Worm (Caenorhabditis elegans): ENCODE data around the gene fkh-9.

The fkh-9 gene

ce11 chrX:3832059-3832641, 5.4 kb upstream of the fkh-9 start:
- TF ChIP-seq unc-42 (tag; optimal IDR thresholded peaks at IDR 0.05) (no peak), ref-2 (tag; optimal IDR thresholded peaks at IDR 0.05) (no peak), pag-3 (tag; optimal IDR thresholded peaks at IDR 0.05; ENCODE audit: borderline replicate concordance) (no peak), nhr-232 (tag; optimal IDR thresholded peaks at IDR 0.05) (no peak), hlh-30 (tag; optimal IDR thresholded peaks at IDR 0.05; ENCODE audit: insufficient read depth) (no peak), dve-1 (tag; optimal IDR thresholded peaks at IDR 0.05) (no peak), ceh-19 (GFP tag; optimal IDR thresholded peaks at IDR 0.05) (no peak), hlh-13 (GFP tag; optimal IDR thresholded peaks at IDR 0.05) (no peak), syd-9 (tag; optimal IDR thresholded peaks at IDR 0.05) (no peak), dmd-4 (tag; optimal IDR thresholded peaks at IDR 0.05; ENCODE audit: borderline replicate concordance) (no peak), nhr-11 (tag; optimal IDR thresholded peaks at IDR 0.05) (no peak), ceh-18 (tag; optimal IDR thresholded peaks at IDR 0.05) (no peak), tbx-7 (tag; optimal IDR thresholded peaks at IDR 0.05) (no peak), zip-5 (tag; optimal IDR thresholded peaks at IDR 0.05) (no peak), pat-9 (tag; optimal IDR thresholded peaks at IDR 0.05) (no peak), lin-11 (tag; optimal IDR thresholded peaks at IDR 0.05) (no peak), ceh-14 (tag; optimal IDR thresholded peaks at IDR 0.05) (no peak), sdc-2 (tag; optimal IDR thresholded peaks at IDR 0.05) (no peak)

DNA sequence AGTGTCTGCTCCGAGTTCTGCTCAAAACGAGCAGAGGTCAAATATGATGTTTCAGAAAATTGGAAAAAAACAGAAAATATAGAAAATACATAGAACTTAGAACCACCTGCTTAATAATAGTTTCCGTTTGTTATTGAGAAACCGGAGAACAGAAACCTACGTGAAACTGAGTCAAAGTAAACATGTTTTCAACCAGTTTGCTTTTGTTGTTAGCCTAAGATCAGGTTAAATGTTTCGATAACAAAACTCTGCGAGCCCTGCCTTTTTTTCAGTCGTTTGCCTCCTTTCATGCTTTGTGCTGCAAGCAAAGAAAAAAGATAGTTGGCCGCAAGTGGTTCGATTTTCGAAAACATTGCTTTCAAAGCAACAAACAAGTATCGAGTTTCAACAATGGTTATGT, 4.1 kb upstream of the fkh-9 start:
- TF ChIP-seq npax-4 (tag; optimal IDR thresholded peaks at IDR 0.05), result no peak
- no peak for TF ChIP-seq ceh-18 (tag; optimal IDR thresholded peaks at IDR 0.05)
- TF ChIP-seq sox-2 (GFP tag; IDR thresholded peaks at IDR 0.05), result no peak
- no peak for TF ChIP-seq pha-2 (tag; optimal IDR thresholded peaks at IDR 0.05)
- TF ChIP-seq C38D4.7 (GFP tag; optimal IDR thresholded peaks at IDR 0.05), result no peak
- TF ChIP-seq F13H6.1 (tag; optimal IDR thresholded peaks at IDR 0.05), result no peak
- no peak for TF ChIP-seq hlh-8 (tag; optimal IDR thresholded peaks at IDR 0.05)
- no peak for TF ChIP-seq ref-2 (tag; optimal IDR thresholded peaks at IDR 0.05)
- TF ChIP-seq ceh-24 (tag; optimal IDR thresholded peaks at IDR 0.05), result no peak
- TF ChIP-seq ceh-34 (tag; optimal IDR thresholded peaks at IDR 0.05), result no peak

DNA sequence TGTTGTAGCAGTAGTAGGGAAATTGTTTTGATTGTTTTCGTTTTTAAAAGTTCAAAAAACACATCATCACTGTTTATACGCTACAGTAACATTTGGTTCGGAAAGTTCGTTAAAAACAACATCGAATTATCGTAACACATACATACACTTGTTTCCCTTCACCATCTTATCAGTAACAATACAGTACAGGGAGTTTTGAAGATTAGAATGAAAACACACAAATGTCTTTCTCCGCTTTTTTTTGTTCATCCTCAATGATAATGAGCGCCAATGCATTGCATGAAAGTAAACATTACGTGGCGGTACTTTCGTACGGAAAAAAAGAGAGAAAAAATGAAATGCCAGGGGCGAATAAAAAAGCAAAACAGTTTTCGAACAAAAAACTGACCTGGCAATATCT, 2.8 kb upstream of the fkh-9 start:
- TF ChIP-seq sdc-2 (tag; optimal IDR thresholded peaks at IDR 0.05), result no peak
- no peak for TF ChIP-seq zip-5 (tag; optimal IDR thresholded peaks at IDR 0.05)
- peak; percentile 55 for TF ChIP-seq elt-2 (tag; optimal IDR thresholded peaks at IDR 0.05)

- TF ChIP-seq pha-4 (tag; optimal IDR thresholded peaks at IDR 0.05) (no peak), unc-55 (GFP tag; optimal IDR thresholded peaks at IDR 0.05) (no peak)
These were observed 1.9 kb upstream of the fkh-9 start for ce11 chrX:3828598-3829204.

- no peak for TF ChIP-seq ceh-24 (tag; optimal IDR thresholded peaks at IDR 0.05)
- TF ChIP-seq hlh-30 (tag; optimal IDR thresholded peaks at IDR 0.05; ENCODE audit: insufficient read depth), result no peak
- TF ChIP-seq eyg-1 (tag; optimal IDR thresholded peaks at IDR 0.05), result no peak
- no peak for TF ChIP-seq sdc-2 (tag; optimal IDR thresholded peaks at IDR 0.05)
- TF ChIP-seq nhr-232 (tag; optimal IDR thresholded peaks at IDR 0.05), result no peak
- no peak for TF ChIP-seq ceh-30 (tag; optimal IDR thresholded peaks at IDR 0.05)
- TF ChIP-seq ceh-22 (tag; optimal IDR thresholded peaks at IDR 0.05), result no peak
- TF ChIP-seq pha-2 (tag; optimal IDR thresholded peaks at IDR 0.05), result no peak
- no peak for TF ChIP-seq pag-3 (tag; optimal IDR thresholded peaks at IDR 0.05; ENCODE audit: borderline replicate concordance)
- TF ChIP-seq hlh-8 (tag; optimal IDR thresholded peaks at IDR 0.05), result no peak
- no peak for TF ChIP-seq ref-2 (tag; optimal IDR thresholded peaks at IDR 0.05)
- no peak for TF ChIP-seq unc-3 (GFP tag; conservative IDR thresholded peaks at IDR 0.05)
- no peak for TF ChIP-seq unc-3 (tag; optimal IDR thresholded peaks at IDR 0.05)
- no peak for TF ChIP-seq rnt-1 (tag; optimal IDR thresholded peaks at IDR 0.05)
- TF ChIP-seq F13H6.1 (tag; optimal IDR thresholded peaks at IDR 0.05), result no peak
- TF ChIP-seq ceh-45 (GFP tag; IDR thresholded peaks at IDR 0.05), result no peak
- TF ChIP-seq ceh-9 (tag; optimal IDR thresholded peaks at IDR 0.05), result no peak
- TF ChIP-seq ceh-14 (tag; optimal IDR thresholded peaks at IDR 0.05), result no peak
- TF ChIP-seq pros-1 (tag; optimal IDR thresholded peaks at IDR 0.05), result no peak
- no peak for TF ChIP-seq fkh-10 (GFP tag; optimal IDR thresholded peaks at IDR 0.05)
These were observed 548 bp upstream of the fkh-9 start for ce11 chrX:3827311-3827710.

Measured in whole organism, late embryonic.